Fruit fly (Drosophila melanogaster) whole organism, embryonic: ENCODE measurements around the gene CG11456.

Source experiments
- CG10147 ChIP-seq: fragments of 200-800 bp; sonication (Bioruptor generic); optimal IDR thresholded peaks from 2 replicates; lab custom pipeline; 2019; ENCODE audit warnings: missing biosample characterization, mild to moderate bottlenecking, missing genetic modification characterization, moderate library complexity
- CG10979 ChIP-seq: fragments of 200-800 bp; sonication (Bioruptor generic); optimal IDR thresholded peaks from 2 replicates; lab custom pipeline; 2018; ENCODE audit warnings: missing biosample characterization, mild to moderate bottlenecking, missing genetic modification characterization, moderate library complexity
- CG12104 ChIP-seq: fragments of 200-800 bp; sonication (Bioruptor generic); optimal IDR thresholded peaks from 3 replicates; lab custom pipeline; 2016; ENCODE audit warnings: missing biosample characterization, missing genetic modification characterization
- CG12299 ChIP-seq: fragments of 200-800 bp; sonication (Bioruptor generic); optimal IDR thresholded peaks from 2 replicates; lab custom pipeline; 2018; ENCODE audit warnings: missing biosample characterization, mild to moderate bottlenecking, missing genetic modification characterization
- CG1233 ChIP-seq: fragments of 200-800 bp; sonication (Bioruptor generic); optimal IDR thresholded peaks from 4 replicates; lab custom pipeline; 2018; ENCODE audit warnings: missing biosample characterization, mild to moderate bottlenecking, missing genetic modification characterization
- CG13287 ChIP-seq: fragments of 200-800 bp; sonication (Bioruptor generic); IDR thresholded peaks from 2 replicates; pipeline ENCODE4 v1.3.6; 2022; ENCODE audit warnings: missing biosample characterization, missing genetic modification characterization; ENCODE audit not compliant: partially characterized antibody
- CG13296 ChIP-seq: fragments of 200-800 bp; sonication (Bioruptor generic); optimal IDR thresholded peaks from 3 replicates; lab custom pipeline; 2018; ENCODE audit warnings: missing biosample characterization, mild to moderate bottlenecking, missing genetic modification characterization
- CG15269 ChIP-seq: fragments of 200-800 bp; sonication (Bioruptor generic); optimal IDR thresholded peaks from 2 replicates; lab custom pipeline; 2018; ENCODE audit warnings: missing biosample characterization, mild to moderate bottlenecking, missing genetic modification characterization, moderate library complexity
- CG1647 ChIP-seq: fragments of 200-800 bp; sonication (Bioruptor generic); optimal IDR thresholded peaks from 3 replicates; lab custom pipeline; 2016; ENCODE audit warnings: missing biosample characterization, missing genetic modification characterization
- CG17829 ChIP-seq: fragments of 200-800 bp; optimal IDR thresholded peaks from 2 replicates; lab custom pipeline; 2019; ENCODE audit warnings: missing biosample characterization, mild to moderate bottlenecking, missing genetic modification characterization, moderate library complexity
- CG2678 ChIP-seq: fragments of 200-800 bp; sonication (Bioruptor generic); optimal IDR thresholded peaks from 3 replicates; lab custom pipeline; 2019; ENCODE audit warnings: missing biosample characterization, mild to moderate bottlenecking, missing genetic modification characterization, moderate library complexity
- CG2712 ChIP-seq: fragments of 200-800 bp; optimal IDR thresholded peaks from 3 replicates; lab custom pipeline; 2019; ENCODE audit warnings: missing biosample characterization, mild to moderate bottlenecking, missing genetic modification characterization, moderate library complexity
- CG3065 ChIP-seq: fragments of 200-800 bp; sonication (Bioruptor generic); optimal IDR thresholded peaks from 2 replicates; lab custom pipeline; 2016; ENCODE audit warnings: missing biosample characterization, missing genetic modification characterization
- CG31224 ChIP-seq: fragments of 200-800 bp; sonication (Bioruptor generic); IDR thresholded peaks from 2 replicates; pipeline ENCODE4 v1.3.6; 2022; ENCODE audit warnings: missing biosample characterization, missing genetic modification characterization
- CG3163 ChIP-seq: fragments of 200-800 bp; sonication (Bioruptor generic); optimal IDR thresholded peaks from 3 replicates; lab custom pipeline; 2016; ENCODE audit warnings: missing biosample characterization, missing genetic modification characterization
- CG33213 ChIP-seq: fragments of 200-800 bp; sonication (Bioruptor generic); optimal IDR thresholded peaks from 3 replicates; lab custom pipeline; 2016; ENCODE audit warnings: missing biosample characterization, missing genetic modification characterization
- CG4282 ChIP-seq: fragments of 200-800 bp; sonication (Bioruptor generic); optimal IDR thresholded peaks from 2 replicates; lab custom pipeline; 2016; ENCODE audit warnings: missing biosample characterization, missing genetic modification characterization
- CG6175 ChIP-seq: fragments of 200-800 bp; sonication (Bioruptor generic); IDR thresholded peaks from 3 replicates; pipeline ENCODE4 v1.3.6; 2022; ENCODE audit warnings: missing biosample characterization, missing genetic modification characterization
- CG8290 ChIP-seq, 3 experiments: fragments of 200-800 bp; sonication (Bioruptor generic); optimal IDR thresholded peaks; 2 replicates each; lab custom pipeline; 2016 to 2019; ENCODE audit warnings: missing biosample characterization in 3 of 3, missing genetic modification characterization in 3 of 3, mild to moderate bottlenecking in 2 of 3, moderate library complexity in 1 of 3
- CG8359 ChIP-seq: fragments of 200-800 bp; sonication (Bioruptor generic); optimal IDR thresholded peaks from 2 replicates; lab custom pipeline; 2017; ENCODE audit warnings: missing biosample characterization, mild to moderate bottlenecking, missing genetic modification characterization, borderline replicate concordance
- CG8388 ChIP-seq: fragments of 200-800 bp; sonication (Bioruptor generic); optimal IDR thresholded peaks from 2 replicates; lab custom pipeline; 2019; ENCODE audit warnings: missing biosample characterization, mild to moderate bottlenecking, missing genetic modification characterization, moderate library complexity
- Hr78 ChIP-seq, 2 experiments: fragments of 200-800 bp in 1 of 2; fragments of >200 bp in 1 of 2; sonication (Bioruptor generic) in 1 of 2; optimal IDR thresholded peaks; 2 replicates each; lab custom pipeline; 2017 to 2019; ENCODE audit warnings: missing biosample characterization in 2 of 2, missing genetic modification characterization in 2 of 2, mild to moderate bottlenecking in 1 of 2, moderate library complexity in 1 of 2
- Jarid2 ChIP-seq: fragments of 200-800 bp; sonication (Bioruptor generic); optimal IDR thresholded peaks from 3 replicates; lab custom pipeline; 2017; ENCODE audit warnings: mild to moderate bottlenecking, missing biosample characterization, missing genetic modification reagents, missing genetic modification characterization
- MTF-1 ChIP-seq: fragments of 200-800 bp; sonication (Bioruptor generic); optimal IDR thresholded peaks from 2 replicates; lab custom pipeline; 2018; ENCODE audit warnings: missing biosample characterization, mild to moderate bottlenecking, missing genetic modification characterization, borderline replicate concordance
- NK7.1 ChIP-seq: fragments of 200-800 bp; sonication (Bioruptor generic); optimal IDR thresholded peaks from 3 replicates; lab custom pipeline; 2016; ENCODE audit warnings: missing biosample characterization, missing genetic modification characterization
- Xbp1 ChIP-seq: fragments of 200-800 bp; sonication (Bioruptor generic); optimal IDR thresholded peaks from 3 replicates; lab custom pipeline; 2016; ENCODE audit warnings: missing biosample characterization, mild to moderate bottlenecking, missing genetic modification characterization
- amos ChIP-seq: fragments of 200-800 bp; sonication (Bioruptor generic); IDR thresholded peaks from 2 replicates; pipeline ENCODE4 v1.3.6; 2022; ENCODE audit warnings: missing biosample characterization, missing genetic modification characterization; ENCODE audit not compliant: partially characterized antibody
- chinmo ChIP-seq: fragments of 200-800 bp; sonication (Bioruptor generic); IDR thresholded peaks from 4 replicates; pipeline ENCODE4 v1.3.6; 2022; ENCODE audit warnings: missing biosample characterization, missing genetic modification characterization; ENCODE audit not compliant: partially characterized antibody
- dmrt11E ChIP-seq: fragments of 200-800 bp; sonication (Bioruptor generic); optimal IDR thresholded peaks from 3 replicates; lab custom pipeline; 2018; ENCODE audit warnings: missing biosample characterization, mild to moderate bottlenecking, missing genetic modification characterization, moderate library complexity
- fd64A ChIP-seq: fragments of 200-800 bp; sonication (Bioruptor generic); optimal IDR thresholded peaks from 3 replicates; lab custom pipeline; 2018; ENCODE audit warnings: missing biosample characterization, mild to moderate bottlenecking, missing genetic modification characterization
- kni ChIP-seq: fragments of 200-800 bp; sonication (Bioruptor generic); optimal IDR thresholded peaks from 3 replicates; lab custom pipeline; 2017; ENCODE audit warnings: mild to moderate bottlenecking, missing biosample characterization, missing genetic modification reagents, missing genetic modification characterization
- nerfin-1 ChIP-seq: fragments of 200-800 bp; sonication (Bioruptor generic); optimal IDR thresholded peaks from 3 replicates; lab custom pipeline; 2019; ENCODE audit warnings: missing biosample characterization, mild to moderate bottlenecking, missing genetic modification characterization, moderate library complexity
- pfk ChIP-seq: fragments of 200-800 bp; sonication (Bioruptor generic); optimal IDR thresholded peaks from 2 replicates; lab custom pipeline; 2018; ENCODE audit warnings: missing biosample characterization, mild to moderate bottlenecking, missing genetic modification characterization, moderate library complexity
- phol ChIP-seq: fragments of 200-800 bp; sonication (Bioruptor generic); optimal IDR thresholded peaks from 3 replicates; lab custom pipeline; 2018; ENCODE audit warnings: missing biosample characterization, mild to moderate bottlenecking, missing genetic modification characterization, moderate library complexity
- pros ChIP-seq: fragments of 200-800 bp; sonication (Bioruptor generic); optimal IDR thresholded peaks from 3 replicates; lab custom pipeline; 2019; ENCODE audit warnings: missing biosample characterization, mild to moderate bottlenecking, missing genetic modification characterization, moderate library complexity
- sens ChIP-seq: fragments of 200-800 bp; sonication (Bioruptor generic); peaks from one replicate; lab custom pipeline; 2016; ENCODE audit warnings: missing biosample characterization, missing genetic modification characterization
- so ChIP-seq: fragments of 200-800 bp; sonication (Bioruptor generic); IDR thresholded peaks from 3 replicates; pipeline ENCODE4 v1.3.6; 2022; ENCODE audit warnings: missing biosample characterization, missing genetic modification characterization
- sr ChIP-seq: fragments of 200-800 bp; sonication (Bioruptor generic); IDR thresholded peaks from 3 replicates; pipeline ENCODE4 v1.3.6; 2022; ENCODE audit warnings: missing biosample characterization, missing genetic modification characterization
- tio ChIP-seq: fragments of 200-800 bp; sonication (Bioruptor generic); optimal IDR thresholded peaks from 2 replicates; lab custom pipeline; 2017; ENCODE audit warnings: missing biosample characterization, missing genetic modification characterization, inconsistent platforms
- trem ChIP-seq: fragments of 200-800 bp; optimal IDR thresholded peaks from 3 replicates; lab custom pipeline; 2019; ENCODE audit warnings: missing biosample characterization, mild to moderate bottlenecking, missing genetic modification characterization, moderate library complexity
- yki ChIP-seq: fragments of >200 bp; optimal IDR thresholded peaks from 3 replicates; lab custom pipeline; 2018
- zen ChIP-seq: fragments of 200-800 bp; sonication (Bioruptor generic); optimal IDR thresholded peaks from 3 replicates; lab custom pipeline; 2018; ENCODE audit warnings: missing biosample characterization, mild to moderate bottlenecking, missing genetic modification characterization, moderate library complexity

CG11456 gene

dm6 chr3L:20792693-20793092 lies 49.1 kb upstream of the CG11456 start, which contains the start of gene Six4 (continued):
- TF ChIP-seq CG2678 (tag; lab: Kevin White, UChicago) = no peak
- TF ChIP-seq fd64A = peak; percentile 43
- peak; percentile 32 for TF ChIP-seq MTF-1
- peak; percentile 18 for TF ChIP-seq trem (tag; lab: Kevin White, UChicago)
- TF ChIP-seq CG6175 (GFP tag; lab: Robert Waterston, UW) = 0 out of 3 replicates have a peak, but pooled peaks have one; percentile 12
- TF ChIP-seq chinmo (GFP tag; lab: Robert Waterston, UW) = no peak
- TF ChIP-seq pfk (GFP tag; lab: Kevin White, UChicago) = peak; percentile 99
- TF ChIP-seq CG15269 (tag; lab: Kevin White, UChicago) = no peak
- peak; percentile 20 for TF ChIP-seq dmrt11E (tag; lab: Kevin White, UChicago)
- peak; percentile 13 for TF ChIP-seq CG10979 (tag; lab: Kevin White, UChicago)
- TF ChIP-seq CG2712 (tag; lab: Kevin White, UChicago) = no peak
- no peak for TF ChIP-seq Hr78 (GFP tag; optimal IDR thresholded peaks at IDR 0.05; lab: Kevin White, UChicago)
- no peak for TF ChIP-seq sens (GFP tag; lab: Kevin White, UChicago)
- peak; percentile 20 for TF ChIP-seq CG1233 (GFP tag; lab: Kevin White, UChicago)
- peak; percentile 54 for TF ChIP-seq kni (GFP tag; lab: Kevin White, UChicago)
- TF ChIP-seq NK7.1 (GFP tag; lab: Kevin White, UChicago) = no peak
- TF ChIP-seq amos (GFP tag; lab: Robert Waterston, UW) = no peak
- no peak for TF ChIP-seq CG12104 (GFP tag; lab: Kevin White, UChicago)
- TF ChIP-seq CG1647 (GFP tag; lab: Kevin White, UChicago) = no peak
- peak; percentile 28 for TF ChIP-seq zen (tag; lab: Kevin White, UChicago)
- peak; percentile 56 for TF ChIP-seq phol (tag; lab: Kevin White, UChicago)
- peak; percentile 74 for TF ChIP-seq Jarid2 (GFP tag; lab: Kevin White, UChicago)
- no peak for TF ChIP-seq yki (lab: Kevin White, UChicago)
- TF ChIP-seq sr (GFP tag; lab: Robert Waterston, UW) = no peak
- peak; percentile 41 for TF ChIP-seq CG17829 (tag; lab: Kevin White, UChicago)
- no peak for TF ChIP-seq CG8359 (GFP tag; lab: Kevin White, UChicago)
- TF ChIP-seq CG13287 (GFP tag; lab: Robert Waterston, UW) = no peak
- no peak for TF ChIP-seq CG31224 (GFP tag; lab: Robert Waterston, UW)
- no peak for TF ChIP-seq CG12299 (tag; lab: Kevin White, UChicago)
- TF ChIP-seq nerfin-1 = peak; percentile 82
- no peak for TF ChIP-seq CG10147 (GFP tag; lab: Kevin White, UChicago)
- no peak for TF ChIP-seq CG3163 (GFP tag; lab: Kevin White, UChicago)
- TF ChIP-seq pros (GFP tag; lab: Kevin White, UChicago) = peak; percentile 26
- TF ChIP-seq tio = no peak
- peak; percentile 27 for TF ChIP-seq CG8388
- peak; percentile 28 for TF ChIP-seq CG8290 (GFP tag; optimal IDR thresholded peaks at IDR 0.05; lab: Kevin White, UChicago)
- peak in 1 of 2 experiments; percentile 92 for TF ChIP-seq CG8290 (tag; optimal IDR thresholded peaks at IDR 0.05; lab: Kevin White, UChicago)
- no peak for TF ChIP-seq Xbp1
- TF ChIP-seq CG33213 (GFP tag; lab: Kevin White, UChicago) = no peak
- TF ChIP-seq so (GFP tag; lab: Robert Waterston, UW) = peak; percentile 64; the same call in 1 of the 3 replicates
- TF ChIP-seq CG3065 = peak; percentile 97
- no peak for TF ChIP-seq CG13296
- TF ChIP-seq CG4282 = no peak
